Worm (Caenorhabditis elegans) whole organism, L2 larva: ENCODE results near the gene Y42A5A.5.

Experiments
- F13H6.1 ChIP-seq: sonication (generic microtip); optimal IDR thresholded peaks from 2 replicates; lab custom pipeline; 2016; ENCODE audit warnings: missing genetic modification characterization, missing compliant biosample characterization
- alr-1 ChIP-seq: fragments of 150-350 bp; optimal IDR thresholded peaks from 2 replicates; lab custom pipeline; 2014; ENCODE audit warnings: missing biosample characterization, missing genetic modification characterization
- aly-2 ChIP-seq: fragments of 150-350 bp; optimal IDR thresholded peaks from 2 replicates; lab custom pipeline; 2014; ENCODE audit warnings: missing biosample characterization, missing genetic modification characterization
- ama-1 ChIP-seq: fragments of 150-350 bp; optimal IDR thresholded peaks from 2 replicates; lab custom pipeline; 2018; ENCODE audit warnings: inconsistent platforms
- blmp-1 ChIP-seq: sonication (generic microtip); optimal IDR thresholded peaks from 2 replicates; lab custom pipeline; 2017; ENCODE audit warnings: missing genetic modification characterization, mild to moderate bottlenecking, missing compliant biosample characterization, antibody characterized with exemption, moderate library complexity; ENCODE audit not compliant: insufficient read depth
- crh-2 ChIP-seq: sonication (generic microtip); optimal IDR thresholded peaks from 2 replicates; lab custom pipeline; 2017; ENCODE audit warnings: missing biosample characterization, missing genetic modification characterization
- lin-39 ChIP-seq: fragments of 150-350 bp; optimal IDR thresholded peaks from 2 replicates; lab custom pipeline; 2014; ENCODE audit warnings: missing biosample characterization, missing genetic modification reagents, missing genetic modification characterization
- nhr-12 ChIP-seq: fragments of 150-350 bp; optimal IDR thresholded peaks from 2 replicates; lab custom pipeline; 2014; ENCODE audit warnings: missing biosample characterization, missing genetic modification characterization
- nhr-23 ChIP-seq: fragments of 150-350 bp; optimal IDR thresholded peaks from 2 replicates; lab custom pipeline; 2014; ENCODE audit warnings: missing biosample characterization, missing genetic modification reagents, missing genetic modification characterization
- snpc-4 ChIP-seq: fragments of 150-350 bp; optimal IDR thresholded peaks from 2 replicates; lab custom pipeline; 2014; ENCODE audit warnings: missing biosample characterization, missing genetic modification characterization
- unc-62 ChIP-seq: fragments of 150-350 bp; optimal IDR thresholded peaks from 2 replicates; lab custom pipeline; 2014; ENCODE audit warnings: missing biosample characterization, missing genetic modification reagents, missing genetic modification characterization
- ztf-11 ChIP-seq: sonication (generic microtip); optimal IDR thresholded peaks from 2 replicates; lab custom pipeline; 2017; ENCODE audit warnings: missing biosample characterization, missing genetic modification characterization
- ztf-4 ChIP-seq: fragments of 150-350 bp; optimal IDR thresholded peaks from 2 replicates; lab custom pipeline; 2014; ENCODE audit warnings: missing biosample characterization, missing genetic modification characterization

ce11 chrV:11113607-11114006 is 4.1 kb upstream of the Y42A5A.5 start, which contains the start of gene math-33:
- TF ChIP-seq alr-1 (tag; lab: Kevin White, UChicago) (no peak), snpc-4 (tag; lab: Kevin White, UChicago) (no peak), nhr-23 (tag; lab: Kevin White, UChicago) (no peak), crh-2 (no peak), F13H6.1 (tag; lab: Kevin White, UChicago) (no peak), aly-2 (tag; lab: Kevin White, UChicago) (no peak), nhr-12 (no peak), ztf-11 (tag; lab: Kevin White, UChicago) (no peak), ztf-4 (tag; lab: Kevin White, UChicago) (no peak), blmp-1 (tag; lab: Kevin White, UChicago) (no peak), lin-39 (tag; lab: Kevin White, UChicago) (no peak), ama-1 (lab: Kevin White, UChicago) (no peak), unc-62 (GFP tag; lab: Kevin White, UChicago) (no peak)
